Worm (Caenorhabditis elegans): Measurements from ENCODE around the gene T24F1.4.

ce11 chrII:11276879-11277278 is 37.2 kb downstream of the T24F1.4 start:
- TF ChIP-seq pag-3 (tag; optimal IDR thresholded peaks at IDR 0.05; ENCODE audit: borderline replicate concordance) (no peak), ceh-22 (tag; optimal IDR thresholded peaks at IDR 0.05) (no peak), unc-55 (GFP tag; optimal IDR thresholded peaks at IDR 0.05) (no peak), syd-9 (tag; optimal IDR thresholded peaks at IDR 0.05) (no peak), ceh-6 (GFP tag; optimal IDR thresholded peaks at IDR 0.05) (no peak)
